Worm (Caenorhabditis elegans): ENCODE data around the gene C06H5.12.

C06H5.12 gene

ce11 chrV:17943877-17944472 is 49.4 kb downstream of the C06H5.12 start:
- TF ChIP-seq skn-1 (tag; optimal IDR thresholded peaks at IDR 0.05) (no peak), peb-1 (tag; optimal IDR thresholded peaks at IDR 0.05) (no peak), snpc-4 (tag; optimal IDR thresholded peaks at IDR 0.05) (no peak), nhr-6 (tag; optimal IDR thresholded peaks at IDR 0.05) (no peak), ztf-4 (tag; optimal IDR thresholded peaks at IDR 0.05) (no peak), crh-2 (tag; optimal IDR thresholded peaks at IDR 0.05) (no peak), R02D3.7 (tag; optimal IDR thresholded peaks at IDR 0.05) (no peak), dmd-4 (tag; optimal IDR thresholded peaks at IDR 0.05) (no peak), lin-39 (tag; optimal IDR thresholded peaks at IDR 0.05) (no peak), lsy-2 (tag; optimal IDR thresholded peaks at IDR 0.05) (no peak), nhr-11 (tag; optimal IDR thresholded peaks at IDR 0.05) (no peak), ama-1 (optimal IDR thresholded peaks at IDR 0.05) (no peak), lin-13 (GFP tag; optimal IDR thresholded peaks at IDR 0.05) (no peak), Y55F3AM.14 (GFP tag; optimal IDR thresholded peaks at IDR 0.05) (no peak), nhr-21 (tag; optimal IDR thresholded peaks at IDR 0.05) (no peak), nhr-77 (tag; optimal IDR thresholded peaks at IDR 0.05) (no peak), egl-27 (tag; optimal IDR thresholded peaks at IDR 0.05) (no peak), unc-55 (GFP tag; optimal IDR thresholded peaks at IDR 0.05) (no peak), sem-4 (tag; optimal IDR thresholded peaks at IDR 0.05) (no peak), ZK546.5 (tag; optimal IDR thresholded peaks at IDR 0.05) (no peak)
